Worm (Caenorhabditis elegans) whole organism, mixed stage, embryonic: ENCODE measurements around the gene srsx-39.

Experiments used
- bed-3 ChIP-seq: fragments of 200-800 bp; sonication (Bioruptor generic); optimal IDR thresholded peaks from 3 replicates; lab custom pipeline; 2018; ENCODE audit warnings: mild to moderate bottlenecking, missing genetic modification characterization, moderate library complexity, missing compliant biosample characterization
- snpc-4 ChIP-seq: fragments of 150-350 bp; optimal IDR thresholded peaks from 2 replicates; lab custom pipeline; 2014; ENCODE audit warnings: missing biosample characterization, missing genetic modification characterization

DNA sequence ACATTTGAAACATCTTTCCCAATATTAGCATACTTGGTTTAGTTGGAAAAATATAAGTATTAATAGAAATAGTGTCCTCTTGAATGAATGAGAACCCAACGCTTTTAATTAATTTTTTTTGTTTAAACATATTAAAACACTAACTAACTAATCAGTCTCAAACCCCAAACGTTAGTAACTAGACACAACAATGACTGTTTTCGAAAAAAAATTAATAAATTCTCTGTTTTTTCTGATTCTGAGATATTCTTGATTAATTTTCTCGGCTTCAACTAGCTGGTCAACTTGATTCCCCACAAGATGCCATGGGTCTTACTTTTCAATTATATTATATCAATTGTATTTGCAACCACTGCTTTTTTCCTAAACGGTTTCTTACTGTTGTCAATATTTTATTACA is 4.5 kb downstream of the srsx-39 start, which contains the start of gene srbc-76:
- no peak for TF ChIP-seq bed-3 (GFP tag; lab: Kevin White, UChicago)
- no peak for TF ChIP-seq snpc-4
